Fruit fly (Drosophila melanogaster) whole organism, embryonic: ENCODE data around the gene CG31974.
A peak's percentile ranks its signal among the peaks of the same experiment; 100 is the strongest.

ENCODE experiments used
- Ada2b ChIP-seq: fragments of 200-800 bp; sonication (Bioruptor generic); IDR thresholded peaks from 2 replicates; pipeline ENCODE4 v1.3.6; 2022; ENCODE audit warnings: missing biosample characterization, missing genetic modification characterization
- Aef1 ChIP-seq: fragments of 200-800 bp; sonication (Bioruptor generic); IDR thresholded peaks from 3 replicates; pipeline ENCODE4 v1.3.6; 2022; ENCODE audit warnings: missing biosample characterization, missing genetic modification characterization
- CG10959 ChIP-seq: fragments of 200-800 bp; sonication (Bioruptor generic); IDR thresholded peaks from 2 replicates; pipeline ENCODE4 v1.3.6; 2022; ENCODE audit warnings: missing biosample characterization, missing genetic modification characterization
- CG11696 ChIP-seq: fragments of 200-800 bp; sonication (Bioruptor generic); IDR thresholded peaks from 2 replicates; pipeline ENCODE4 v1.3.6; 2022; ENCODE audit warnings: missing biosample characterization, missing genetic modification characterization
- CG12071 ChIP-seq: fragments of 200-800 bp; sonication (Bioruptor generic); optimal IDR thresholded peaks from 3 replicates; lab custom pipeline; 2018; ENCODE audit warnings: missing biosample characterization, mild to moderate bottlenecking, missing genetic modification characterization
- CG12104 ChIP-seq: fragments of 200-800 bp; sonication (Bioruptor generic); optimal IDR thresholded peaks from 3 replicates; lab custom pipeline; 2016; ENCODE audit warnings: missing biosample characterization, missing genetic modification characterization
- CG1603 ChIP-seq: fragments of 200-800 bp; sonication (Bioruptor generic); optimal IDR thresholded peaks from 2 replicates; lab custom pipeline; 2019; ENCODE audit warnings: missing biosample characterization, mild to moderate bottlenecking, missing genetic modification characterization, moderate library complexity
- CG3065 ChIP-seq: fragments of 200-800 bp; sonication (Bioruptor generic); optimal IDR thresholded peaks from 2 replicates; lab custom pipeline; 2016; ENCODE audit warnings: missing biosample characterization, missing genetic modification characterization
- CG3726 ChIP-seq: fragments of 200-800 bp; sonication (Bioruptor generic); IDR thresholded peaks from 3 replicates; pipeline ENCODE4, ENCODE4 v1.3.6; 2022; ENCODE audit warnings: missing biosample characterization, missing genetic modification characterization
- CG4730 ChIP-seq: fragments of 200-800 bp; sonication (Bioruptor generic); IDR thresholded peaks from 2 replicates; pipeline ENCODE4 v1.3.6; 2022; ENCODE audit warnings: missing biosample characterization, missing genetic modification characterization
- CG4854 ChIP-seq: fragments of 200-800 bp; sonication (Bioruptor generic); optimal IDR thresholded peaks from 2 replicates; lab custom pipeline; 2016; ENCODE audit warnings: missing biosample characterization, missing genetic modification characterization, inconsistent platforms
- CG8089 ChIP-seq: fragments of 200-800 bp; sonication (Bioruptor generic); optimal IDR thresholded peaks from 3 replicates; lab custom pipeline; 2016; ENCODE audit warnings: missing biosample characterization, missing genetic modification characterization
- CG8924 ChIP-seq: fragments of 200-800 bp; optimal IDR thresholded peaks from 3 replicates; lab custom pipeline; 2019; ENCODE audit warnings: missing biosample characterization, mild to moderate bottlenecking, missing genetic modification characterization, moderate library complexity
- CkIIα-i1 ChIP-seq: fragments of 200-800 bp; sonication (Bioruptor generic); IDR thresholded peaks from 2 replicates; pipeline ENCODE4 v1.3.6; 2022; ENCODE audit warnings: missing biosample characterization, missing genetic modification characterization
- CoRest ChIP-seq: fragments of 200-800 bp; sonication (Bioruptor generic); optimal IDR thresholded peaks from 3 replicates; lab custom pipeline; 2018; ENCODE audit warnings: missing biosample characterization, mild to moderate bottlenecking, missing genetic modification characterization, moderate library complexity
- Eip74EF ChIP-seq, 2 experiments: fragments of 200-800 bp in 1 of 2; fragments of >200 bp in 1 of 2; sonication (Bioruptor generic) in 1 of 2; optimal IDR thresholded peaks; 2 replicates each; lab custom pipeline; 2017 to 2019; ENCODE audit warnings: missing biosample characterization in 2 of 2, missing genetic modification characterization in 2 of 2, mild to moderate bottlenecking in 1 of 2, moderate library complexity in 1 of 2
- Elba2 ChIP-seq: fragments of 200-800 bp; sonication (Bioruptor generic); optimal IDR thresholded peaks from 3 replicates; lab custom pipeline; 2016; ENCODE audit warnings: missing biosample characterization, missing genetic modification characterization
- Ets65A ChIP-seq: fragments of 200-800 bp; sonication (Bioruptor generic); peaks from one replicate; lab custom pipeline; 2016; ENCODE audit warnings: missing biosample characterization, missing genetic modification characterization
- Fer1 ChIP-seq: fragments of 200-800 bp; sonication (Bioruptor generic); optimal IDR thresholded peaks from 2 replicates; lab custom pipeline; 2017; ENCODE audit warnings: missing biosample characterization, mild to moderate bottlenecking, missing genetic modification characterization
- GATAe ChIP-seq: fragments of 200-800 bp; sonication (Bioruptor generic); conservative IDR thresholded peaks from 2 replicates; pipeline ENCODE4 v1.3.6; 2022; ENCODE audit warnings: missing biosample characterization, missing genetic modification characterization
- H15 ChIP-seq: fragments of 200-800 bp; sonication (Bioruptor generic); IDR thresholded peaks from 3 replicates; pipeline ENCODE4 v1.3.6; 2022; ENCODE audit warnings: missing biosample characterization, missing genetic modification characterization
- HLH4C ChIP-seq: fragments of 200-800 bp; sonication (Bioruptor generic); IDR thresholded peaks from 3 replicates; pipeline ENCODE4 v1.3.6; 2022; ENCODE audit warnings: missing biosample characterization, missing genetic modification characterization; ENCODE audit not compliant: partially characterized antibody
- HmgZ ChIP-seq: fragments of 200-800 bp; sonication (Bioruptor generic); optimal IDR thresholded peaks from 2 replicates; lab custom pipeline; 2018; ENCODE audit warnings: missing biosample characterization, mild to moderate bottlenecking, missing genetic modification characterization
- Mes4 ChIP-seq: fragments of 200-800 bp; sonication (Bioruptor generic); optimal IDR thresholded peaks from 2 replicates; lab custom pipeline; 2016; ENCODE audit warnings: missing biosample characterization, missing genetic modification characterization
- Oaz ChIP-seq: fragments of 200-800 bp; sonication (Bioruptor generic); IDR thresholded peaks from 2 replicates; pipeline ENCODE4 v1.3.6; 2022; ENCODE audit warnings: missing biosample characterization, missing genetic modification characterization
- Ptx1 ChIP-seq: fragments of 200-800 bp; sonication (Bioruptor generic); IDR thresholded peaks from 2 replicates; pipeline ENCODE4 v1.3.6; 2022; ENCODE audit warnings: missing biosample characterization, missing genetic modification characterization
- Sin3A ChIP-seq: fragments of >200 bp; optimal IDR thresholded peaks from 2 replicates; lab custom pipeline; 2018
- Spps ChIP-seq: fragments of 200-800 bp; sonication (Bioruptor generic); optimal IDR thresholded peaks from 2 replicates; lab custom pipeline; 2018; ENCODE audit warnings: missing biosample characterization, mild to moderate bottlenecking, missing genetic modification characterization
- Ssrp ChIP-seq: fragments of 200-800 bp; sonication (Bioruptor generic); optimal IDR thresholded peaks from 2 replicates; lab custom pipeline; 2018; ENCODE audit warnings: missing biosample characterization, mild to moderate bottlenecking, missing genetic modification characterization, moderate library complexity
- Xrp1 ChIP-seq: fragments of 200-800 bp; sonication (Bioruptor generic); IDR thresholded peaks from 2 replicates; pipeline ENCODE4 v1.3.6; 2022; ENCODE audit warnings: missing biosample characterization, missing genetic modification characterization
- ara ChIP-seq: fragments of 200-800 bp; sonication (Bioruptor generic); IDR thresholded peaks from 2 replicates; pipeline ENCODE4 v1.3.6; 2022; ENCODE audit warnings: missing biosample characterization, missing genetic modification characterization
- bab2 ChIP-seq: fragments of 200-800 bp; sonication (Bioruptor generic); optimal IDR thresholded peaks from 2 replicates; lab custom pipeline; 2016; ENCODE audit warnings: missing biosample characterization, missing genetic modification characterization
- btn ChIP-seq: fragments of 200-800 bp; sonication (Bioruptor generic); optimal IDR thresholded peaks from 2 replicates; lab custom pipeline; 2016; ENCODE audit warnings: missing biosample characterization, missing genetic modification characterization
- corto ChIP-seq: fragments of 200-800 bp; sonication (Bioruptor generic); optimal IDR thresholded peaks from 2 replicates; lab custom pipeline; 2016; ENCODE audit warnings: missing biosample characterization, mild to moderate bottlenecking, missing genetic modification characterization, moderate library complexity
- dimm ChIP-seq: fragments of 200-800 bp; sonication (Bioruptor generic); IDR thresholded peaks from 2 replicates; pipeline ENCODE4 v1.3.6; 2022; ENCODE audit warnings: missing biosample characterization, missing genetic modification characterization
- disco-r ChIP-seq: fragments of 200-800 bp; sonication (Bioruptor generic); optimal IDR thresholded peaks from 2 replicates; lab custom pipeline; 2016; ENCODE audit warnings: missing biosample characterization, missing genetic modification characterization
- fd96Cb ChIP-seq: fragments of 200-800 bp; sonication (Bioruptor generic); optimal IDR thresholded peaks from 2 replicates; lab custom pipeline; 2018; ENCODE audit warnings: missing biosample characterization, mild to moderate bottlenecking, missing genetic modification characterization, moderate library complexity
- fru ChIP-seq: fragments of >200 bp; optimal IDR thresholded peaks from 2 replicates; lab custom pipeline; 2017
- gsb-n ChIP-seq: fragments of 200-800 bp; sonication (Bioruptor generic); optimal IDR thresholded peaks from 3 replicates; lab custom pipeline; 2018; ENCODE audit warnings: missing biosample characterization, mild to moderate bottlenecking, missing genetic modification characterization
- h ChIP-seq: fragments of >200 bp; optimal IDR thresholded peaks from 2 replicates; lab custom pipeline; 2017
- jing ChIP-seq: fragments of 200-800 bp; sonication (Bioruptor generic); optimal IDR thresholded peaks from 2 replicates; lab custom pipeline; 2018; ENCODE audit warnings: missing biosample characterization, mild to moderate bottlenecking, missing genetic modification characterization
- mam ChIP-seq: fragments of 200-800 bp; sonication (Bioruptor generic); optimal IDR thresholded peaks from 3 replicates; lab custom pipeline; 2016; ENCODE audit warnings: missing biosample characterization, missing genetic modification characterization
- pho ChIP-seq: fragments of 200-800 bp; sonication (Bioruptor generic); optimal IDR thresholded peaks from 2 replicates; lab custom pipeline; 2016; ENCODE audit warnings: missing biosample characterization, missing genetic modification characterization
- ranshi ChIP-seq: fragments of 200-800 bp; sonication (Bioruptor generic); IDR thresholded peaks from 2 replicates; pipeline ENCODE4 v1.3.6; 2022; ENCODE audit warnings: missing biosample characterization, missing genetic modification characterization
- sc ChIP-seq, 3 experiments: fragments of >200 bp in 2 of 3; fragments of 200-800 bp in 1 of 3; sonication (Bioruptor generic) in 1 of 3; optimal IDR thresholded peaks; 2 replicates in 2 of 3; 3 replicates in 1 of 3; lab custom pipeline; 2017; ENCODE audit warnings: mild to moderate bottlenecking in 1 of 3, missing biosample characterization in 1 of 3, missing genetic modification characterization in 1 of 3, missing genetic modification reagents in 1 of 3
- schlank ChIP-seq: fragments of 200-800 bp; sonication (Bioruptor generic); optimal IDR thresholded peaks from 2 replicates; lab custom pipeline; 2018; ENCODE audit warnings: missing biosample characterization, mild to moderate bottlenecking, missing genetic modification characterization
- tll ChIP-seq, 2 experiments: fragments of 200-800 bp in 1 of 2; fragments of >200 bp in 1 of 2; sonication (Bioruptor generic) in 1 of 2; optimal IDR thresholded peaks; 2 replicates each; lab custom pipeline; 2017 to 2019; ENCODE audit warnings: missing biosample characterization in 2 of 2, missing genetic modification characterization in 2 of 2, mild to moderate bottlenecking in 1 of 2, moderate library complexity in 1 of 2
- tup ChIP-seq: fragments of 200-800 bp; sonication (Bioruptor generic); optimal IDR thresholded peaks from 2 replicates; lab custom pipeline; 2016; ENCODE audit warnings: missing biosample characterization, mild to moderate bottlenecking, missing genetic modification characterization, moderate library complexity
- wdn ChIP-seq: fragments of 200-800 bp; sonication (Bioruptor generic); IDR thresholded peaks from 2 replicates; pipeline ENCODE4 v1.3.6; 2022; ENCODE audit warnings: missing biosample characterization, missing genetic modification characterization
- wek ChIP-seq: fragments of 200-800 bp; sonication (Bioruptor generic); optimal IDR thresholded peaks from 3 replicates; lab custom pipeline; 2018; ENCODE audit warnings: missing biosample characterization, mild to moderate bottlenecking, missing genetic modification characterization, moderate library complexity
- yki ChIP-seq: fragments of >200 bp; optimal IDR thresholded peaks from 3 replicates; lab custom pipeline; 2018
- zen ChIP-seq: fragments of 200-800 bp; sonication (Bioruptor generic); optimal IDR thresholded peaks from 3 replicates; lab custom pipeline; 2018; ENCODE audit warnings: missing biosample characterization, mild to moderate bottlenecking, missing genetic modification characterization, moderate library complexity

Gene CG31974

dm6 chr2L:158649-159257 is 15.9 kb upstream of the CG31974 start, which contains the start of the genes CG33635 and spen (continued):
- TF ChIP-seq tll (GFP tag; optimal IDR thresholded peaks at IDR 0.05; lab: Kevin White, UChicago), result no peak
- peak in 1 of 2 experiments; percentile 10 for TF ChIP-seq Eip74EF (GFP tag; optimal IDR thresholded peaks at IDR 0.05; lab: Kevin White, UChicago)
- TF ChIP-seq CG12104 (GFP tag; lab: Kevin White, UChicago), result no peak
- TF ChIP-seq Spps, result peak; percentile 35
- TF ChIP-seq btn (GFP tag; lab: Kevin White, UChicago), result no peak
- no peak for TF ChIP-seq Xrp1 (GFP tag; lab: Robert Waterston, UW)
- peak; percentile 20 for TF ChIP-seq CG12071 (GFP tag; lab: Kevin White, UChicago)
- TF ChIP-seq corto (GFP tag; lab: Kevin White, UChicago), result peak; percentile 49
- TF ChIP-seq CG4854, result no peak
- TF ChIP-seq CoRest (tag; lab: Kevin White, UChicago), result peak; percentile 47
- TF ChIP-seq Ets65A (GFP tag; lab: Kevin White, UChicago), result no peak
- no peak for TF ChIP-seq Elba2 (GFP tag; lab: Kevin White, UChicago)
- no peak for TF ChIP-seq Aef1 (GFP tag; lab: Robert Waterston, UW)
- TF ChIP-seq sc (optimal IDR thresholded peaks at IDR 0.05; lab: Kevin White, UChicago), result no peak
- TF ChIP-seq sc (GFP tag; optimal IDR thresholded peaks at IDR 0.05; lab: Kevin White, UChicago), result no peak
- no peak for TF ChIP-seq CG8089
- TF ChIP-seq CkIIα-i1, result no peak
- TF ChIP-seq HmgZ, result peak; percentile 70
- TF ChIP-seq CG4730, result no peak
- no peak for TF ChIP-seq bab2 (GFP tag; lab: Kevin White, UChicago)
- no peak for TF ChIP-seq CG11696 (GFP tag; lab: Robert Waterston, UW)
- TF ChIP-seq jing, result no peak
- TF ChIP-seq CG3065, result no peak
- TF ChIP-seq ranshi, result no peak
- no peak for TF ChIP-seq H15 (GFP tag; lab: Robert Waterston, UW)
- TF ChIP-seq dimm (GFP tag; lab: Robert Waterston, UW), result no peak
- no peak for TF ChIP-seq Ptx1
- TF ChIP-seq zen (tag; lab: Kevin White, UChicago), result peak; percentile 33
- TF ChIP-seq Sin3A (lab: Kevin White, UChicago), result peak; percentile 29
- TF ChIP-seq gsb-n (tag; lab: Kevin White, UChicago), result peak; percentile 16
- no peak for TF ChIP-seq ara (GFP tag; lab: Robert Waterston, UW)
- TF ChIP-seq disco-r, result no peak
- TF ChIP-seq CG8924 (tag; lab: Kevin White, UChicago), result peak; percentile 82
- no peak for TF ChIP-seq Mes4 (GFP tag; lab: Kevin White, UChicago)
- no peak for TF ChIP-seq CG10959 (GFP tag; lab: Robert Waterston, UW)
- TF ChIP-seq fru (lab: Kevin White, UChicago), result no peak
- TF ChIP-seq CG3726 (GFP tag; lab: Robert Waterston, UW), result no peak
- peak; percentile 33 for TF ChIP-seq wek (GFP tag; lab: Kevin White, UChicago)
- TF ChIP-seq tup (GFP tag; lab: Kevin White, UChicago), result no peak
- no peak for TF ChIP-seq HLH4C
- TF ChIP-seq mam (GFP tag; lab: Kevin White, UChicago), result no peak
- no peak for TF ChIP-seq h (lab: Kevin White, UChicago)
- peak; percentile 68 for TF ChIP-seq Fer1 (GFP tag; lab: Kevin White, UChicago)
- peak; percentile 63 for TF ChIP-seq CG1603 (tag; lab: Kevin White, UChicago)
- no peak for TF ChIP-seq wdn
- TF ChIP-seq yki (lab: Kevin White, UChicago), result no peak
- peak; percentile 29 for TF ChIP-seq pho (GFP tag; lab: Kevin White, UChicago)
- no peak for TF ChIP-seq fd96Cb (tag; lab: Kevin White, UChicago)
- TF ChIP-seq Oaz (GFP tag; lab: Robert Waterston, UW), result no peak
- TF ChIP-seq schlank, result peak; percentile 15
- TF ChIP-seq GATAe (GFP tag; lab: Robert Waterston, UW), result no peak
- TF ChIP-seq Ssrp (tag; lab: Kevin White, UChicago), result no peak
- no peak for TF ChIP-seq Ada2b
